Fruit fly (Drosophila melanogaster) S2 (cell line): Measurements from ENCODE around the gene cad.

Experiments used
- CG8478 ChIP-seq: fragments of >200 bp; optimal IDR thresholded peaks from 2 replicates; lab custom pipeline; 2018
- CTCF ChIP-seq, 2 experiments: fragments of >200 bp; optimal IDR thresholded peaks; 2 replicates each; lab custom pipeline; 2018

DNA sequence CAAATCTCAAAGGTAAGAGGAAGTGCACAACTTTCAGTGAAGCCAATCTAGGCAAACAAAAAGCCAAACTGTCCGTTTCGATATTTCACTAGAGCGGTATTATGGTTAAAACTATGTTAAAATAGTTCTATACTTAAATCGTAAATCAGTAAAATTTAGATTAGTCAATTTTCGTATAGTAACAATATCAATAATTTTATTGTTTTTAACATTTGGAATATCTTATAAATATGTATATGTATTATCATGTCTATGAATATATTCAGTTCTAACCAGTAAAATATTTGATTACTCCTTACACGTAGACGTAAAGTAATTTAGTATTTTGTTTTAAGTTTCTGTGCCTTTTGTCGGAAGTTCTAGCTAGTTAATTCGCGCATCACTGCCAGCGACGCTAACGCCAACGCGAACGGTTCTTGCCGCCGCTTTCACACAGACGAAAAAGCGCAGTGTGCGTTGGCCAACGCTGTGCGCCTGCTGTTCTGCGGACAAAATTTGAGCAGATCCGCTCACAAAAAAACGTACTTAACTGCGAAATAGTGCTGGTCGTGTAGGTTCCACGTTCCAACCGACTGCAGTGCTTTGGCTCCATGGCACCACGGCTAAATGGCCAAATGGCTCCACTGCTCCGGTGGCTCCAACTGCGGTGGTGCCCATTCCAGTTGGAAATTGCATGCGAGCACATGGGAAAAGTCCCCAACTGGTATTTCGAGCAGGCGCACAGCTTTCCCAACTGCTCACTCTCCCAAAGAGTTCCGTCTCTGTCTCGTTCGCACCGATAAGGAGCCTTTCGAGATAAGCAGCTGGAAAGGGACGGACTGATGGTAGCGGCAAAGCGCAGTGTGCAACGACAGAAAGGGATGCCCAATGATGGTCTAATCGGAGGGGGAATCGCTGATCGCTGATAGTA is 52.9 kb downstream of the cad start:
- TF ChIP-seq CTCF (optimal IDR thresholded peaks at IDR 0.05; lab: Kevin White, UChicago): peak in 1 of 2 experiments; percentile 9
- TF ChIP-seq CG8478: no peak
